Fruit fly (Drosophila melanogaster) ovary, adult (tissue): ENCODE data around the gene CG11842.

Experiments used
- CG17801 ChIP-seq: fragments of 200-800 bp; optimal IDR thresholded peaks from 2 replicates; lab custom pipeline; 2019; ENCODE audit warnings: missing biosample characterization, mild to moderate bottlenecking, missing genetic modification characterization, moderate library complexity; ENCODE audit not compliant: partially characterized antibody

CG11842 gene

dm6 chr3R:29098022-29098421 is 45.5 kb downstream of the CG11842 start:
- no peak for TF ChIP-seq CG17801

dm6 chr3R:29103227-29103626 is 50.7 kb downstream of the CG11842 start:
- no peak for TF ChIP-seq CG17801
